Fruit fly (Drosophila melanogaster) whole organism, pupa: ENCODE results near the gene CG9377.

Experiments
- CG10348 ChIP-seq: fragments of 200-800 bp; sonication (Bioruptor generic); IDR thresholded peaks from 2 replicates; pipeline ENCODE4 v1.3.6; 2022; ENCODE audit warnings: missing biosample characterization, missing genetic modification characterization
- CG14655 ChIP-seq: fragments of 200-800 bp; sonication (Bioruptor generic); optimal IDR thresholded peaks from 3 replicates; lab custom pipeline; 2017; ENCODE audit warnings: mild to moderate bottlenecking, missing biosample characterization, missing genetic modification reagents, missing genetic modification characterization
- CG15710 ChIP-seq: fragments of 200-800 bp; sonication (Bioruptor generic); optimal IDR thresholded peaks from 2 replicates; lab custom pipeline; 2018; ENCODE audit warnings: missing biosample characterization, mild to moderate bottlenecking, missing genetic modification characterization, moderate library complexity
- CG34367 ChIP-seq: fragments of 200-800 bp; sonication (Bioruptor generic); optimal IDR thresholded peaks from 2 replicates; lab custom pipeline; 2018; ENCODE audit warnings: missing biosample characterization, mild to moderate bottlenecking, missing genetic modification characterization
- EcR ChIP-seq: fragments of 200-800 bp; sonication (Bioruptor generic); optimal IDR thresholded peaks from 3 replicates; lab custom pipeline; 2019; ENCODE audit warnings: missing biosample characterization, missing genetic modification characterization, mild to moderate bottlenecking, moderate library complexity, missing genetic modification reagents
- Ets98B ChIP-seq: fragments of 200-800 bp; sonication (Bioruptor generic); IDR thresholded peaks from 2 replicates; pipeline ENCODE4 v1.3.6; 2022; ENCODE audit warnings: missing biosample characterization, missing genetic modification characterization
- Pif1A ChIP-seq: fragments of 200-800 bp; sonication (Bioruptor generic); optimal IDR thresholded peaks from 3 replicates; lab custom pipeline; 2016; ENCODE audit warnings: missing biosample characterization, missing genetic modification characterization
- Pif1B ChIP-seq: fragments of 200-800 bp; sonication (Bioruptor generic); optimal IDR thresholded peaks from 3 replicates; lab custom pipeline; 2016; ENCODE audit warnings: missing biosample characterization, missing genetic modification characterization
- rn ChIP-seq: fragments of 200-800 bp; sonication (Bioruptor generic); IDR thresholded peaks from 2 replicates; pipeline ENCODE4 v1.3.6; 2022; ENCODE audit warnings: missing biosample characterization, missing genetic modification characterization

- TF ChIP-seq Pif1A (GFP tag; lab: Kevin White, UChicago) (no peak), CG10348 (GFP tag; lab: Robert Waterston, UW) (0 out of 2 replicates have a peak, but pooled peaks have one; percentile 22), CG15710 (peak; percentile 86), EcR (no peak), CG14655 (no peak), Ets98B (GFP tag; lab: Robert Waterston, UW) (peak; percentile 34; the same call in 1 of the 2 replicates), Pif1B (GFP tag; lab: Kevin White, UChicago) (no peak), CG34367 (tag; lab: Kevin White, UChicago) (no peak), rn (GFP tag; lab: Robert Waterston, UW) (no peak)
These were observed 17.2 kb upstream of the CG9377 start, which contains the start of the genes CG9302 and beta'COP for dm6 chr2L:13378488-13378964.
